Worm (Caenorhabditis elegans): Measurements from ENCODE around the gene F58F12.2.

ce11 chrII:6391195-6391594, 3.4 kb upstream of the F58F12.2 start, which contains the start of gene F58F12.3:
- TF ChIP-seq ces-1 (GFP tag; optimal IDR thresholded peaks at IDR 0.05) (no peak), unc-62 (GFP tag; optimal IDR thresholded peaks at IDR 0.05) (no peak), mls-2 (tag; optimal IDR thresholded peaks at IDR 0.05) (no peak), sptf-1 (tag; optimal IDR thresholded peaks at IDR 0.05) (no peak), flh-1 (GFP tag; optimal IDR thresholded peaks at IDR 0.05) (no peak), ztf-11 (tag; optimal IDR thresholded peaks at IDR 0.05) (no peak), pha-4 (tag; optimal IDR thresholded peaks at IDR 0.05) (no peak), nhr-76 (tag; optimal IDR thresholded peaks at IDR 0.05) (no peak), lin-32 (GFP tag; optimal IDR thresholded peaks at IDR 0.05) (no peak), lsy-2 (tag; optimal IDR thresholded peaks at IDR 0.05) (no peak), snpc-4 (tag; optimal IDR thresholded peaks at IDR 0.05) (no peak), nhr-237 (tag; optimal IDR thresholded peaks at IDR 0.05) (no peak), elt-3 (tag; optimal IDR thresholded peaks at IDR 0.05) (no peak)
